Fruit fly (Drosophila melanogaster): ENCODE results near the gene SNRPG.

- TF ChIP-seq CTCF (optimal IDR thresholded peaks at IDR 0.05) = no peak
- TF ChIP-seq CG8478 (optimal IDR thresholded peaks at IDR 0.05) = no peak
Measured at dm6 chrX:16664405-16665064, 24.3 kb upstream of the SNRPG start, which contains the start of gene CG15865.
